Fruit fly (Drosophila melanogaster) whole organism, prepupa: ENCODE data around the gene CG14627.

ENCODE experiments used
- CG10631 ChIP-seq: fragments of 200-800 bp; sonication (Bioruptor generic); optimal IDR thresholded peaks from 2 replicates; lab custom pipeline; 2016; ENCODE audit warnings: missing biosample characterization, missing genetic modification characterization
- CG11294 ChIP-seq: fragments of 200-800 bp; sonication (Bioruptor generic); IDR thresholded peaks from 2 replicates; pipeline ENCODE4 v1.3.6; 2022; ENCODE audit warnings: missing biosample characterization, missing genetic modification characterization
- CG11762 ChIP-seq: fragments of 200-800 bp; sonication (Bioruptor generic); optimal IDR thresholded peaks from 3 replicates; lab custom pipeline; 2016; ENCODE audit warnings: missing biosample characterization, missing genetic modification characterization; ENCODE audit not compliant: insufficient read depth
- CG11902 ChIP-seq: fragments of 200-800 bp; sonication (Bioruptor generic); optimal IDR thresholded peaks from 3 replicates; lab custom pipeline; 2016; ENCODE audit warnings: missing biosample characterization, missing genetic modification characterization
- CG15336 ChIP-seq: fragments of 200-800 bp; sonication (Bioruptor generic); IDR thresholded peaks from 2 replicates; pipeline ENCODE4 v1.3.6; 2022; ENCODE audit warnings: missing biosample characterization, missing genetic modification characterization
- CG1621 ChIP-seq: fragments of 200-800 bp; sonication (Bioruptor generic); optimal IDR thresholded peaks from 3 replicates; lab custom pipeline; 2018; ENCODE audit warnings: missing biosample characterization, mild to moderate bottlenecking, missing genetic modification characterization
- CG16779 ChIP-seq: fragments of 200-800 bp; sonication (Bioruptor generic); optimal IDR thresholded peaks from 3 replicates; lab custom pipeline; 2017; ENCODE audit warnings: missing biosample characterization, mild to moderate bottlenecking, missing genetic modification characterization
- CG3032 ChIP-seq: fragments of 200-800 bp; optimal IDR thresholded peaks from 2 replicates; lab custom pipeline; 2019; ENCODE audit warnings: missing biosample characterization, mild to moderate bottlenecking, missing genetic modification characterization, moderate library complexity
- CG32006 ChIP-seq: fragments of 200-800 bp; sonication (Bioruptor generic); optimal IDR thresholded peaks from 3 replicates; lab custom pipeline; 2017; ENCODE audit warnings: missing biosample characterization, mild to moderate bottlenecking, missing genetic modification characterization
- CG3919 ChIP-seq: fragments of 200-800 bp; sonication (Bioruptor generic); optimal IDR thresholded peaks from 3 replicates; lab custom pipeline; 2016; ENCODE audit warnings: missing biosample characterization, missing genetic modification characterization
- CG4318 ChIP-seq: fragments of 200-800 bp; sonication (Bioruptor generic); optimal IDR thresholded peaks from 3 replicates; lab custom pipeline; 2017; ENCODE audit warnings: missing biosample characterization, mild to moderate bottlenecking, missing genetic modification characterization
- CG6163 ChIP-seq: fragments of 200-800 bp; sonication (Bioruptor generic); IDR thresholded peaks from 3 replicates; pipeline ENCODE4 v1.3.6; 2022; ENCODE audit warnings: missing biosample characterization, missing genetic modification characterization
- CG6276 ChIP-seq: fragments of 200-800 bp; sonication (Bioruptor generic); optimal IDR thresholded peaks from 2 replicates; lab custom pipeline; 2017; ENCODE audit warnings: missing biosample characterization, mild to moderate bottlenecking, missing genetic modification characterization
- CG6792 ChIP-seq: fragments of 200-800 bp; sonication (Bioruptor generic); optimal IDR thresholded peaks from 3 replicates; lab custom pipeline; 2016; ENCODE audit warnings: missing biosample characterization, missing genetic modification characterization
- CG6854 ChIP-seq: fragments of 200-800 bp; sonication (Bioruptor generic); optimal IDR thresholded peaks from 2 replicates; lab custom pipeline; 2017; ENCODE audit warnings: missing biosample characterization, mild to moderate bottlenecking, missing genetic modification characterization
- CG7368 ChIP-seq: fragments of 200-800 bp; sonication (Bioruptor generic); optimal IDR thresholded peaks from 3 replicates; lab custom pipeline; 2016; ENCODE audit warnings: missing biosample characterization, missing genetic modification characterization
- CG8119 ChIP-seq: fragments of 200-800 bp; sonication (Bioruptor generic); IDR thresholded peaks from 3 replicates; pipeline ENCODE4 v1.3.6; 2022; ENCODE audit warnings: missing biosample characterization, missing genetic modification characterization
- CG8319 ChIP-seq: fragments of 200-800 bp; sonication (Bioruptor generic); optimal IDR thresholded peaks from 3 replicates; lab custom pipeline; 2016; ENCODE audit warnings: missing biosample characterization, missing genetic modification characterization
- CG8632 ChIP-seq: fragments of 200-800 bp; sonication (Bioruptor generic); optimal IDR thresholded peaks from 3 replicates; lab custom pipeline; 2016; ENCODE audit warnings: missing biosample characterization, missing genetic modification characterization
- CG9139 ChIP-seq: fragments of 200-800 bp; sonication (Bioruptor generic); optimal IDR thresholded peaks from 3 replicates; lab custom pipeline; 2017; ENCODE audit warnings: missing biosample characterization, mild to moderate bottlenecking, missing genetic modification characterization
- Eip75B ChIP-seq: fragments of 200-800 bp; sonication (Bioruptor generic); optimal IDR thresholded peaks from 3 replicates; lab custom pipeline; 2016; ENCODE audit warnings: missing biosample characterization, missing genetic modification characterization
- Eip78C ChIP-seq: fragments of 200-800 bp; sonication (Bioruptor generic); peaks from one replicate; lab custom pipeline; 2016; ENCODE audit warnings: missing biosample characterization, missing genetic modification characterization
- Eip93F ChIP-seq: fragments of 200-800 bp; sonication (Bioruptor generic); optimal IDR thresholded peaks from 2 replicates; lab custom pipeline; 2016; ENCODE audit warnings: missing biosample characterization, mild to moderate bottlenecking, missing genetic modification characterization
- Ets96B ChIP-seq: fragments of 200-800 bp; optimal IDR thresholded peaks from 2 replicates; lab custom pipeline; 2019; ENCODE audit warnings: missing biosample characterization, mild to moderate bottlenecking, missing genetic modification characterization, moderate library complexity
- Gug ChIP-seq: fragments of 200-800 bp; sonication (Bioruptor generic); IDR thresholded peaks from 2 replicates; pipeline ENCODE4 v1.3.6; 2022; ENCODE audit warnings: missing biosample characterization, missing genetic modification characterization
- Hr38 ChIP-seq: sonication (Bioruptor generic); optimal IDR thresholded peaks from 2 replicates; lab custom pipeline; 2016; ENCODE audit warnings: missing biosample characterization, missing genetic modification characterization
- Hr39 ChIP-seq: fragments of 200-800 bp; sonication (Bioruptor generic); optimal IDR thresholded peaks from 2 replicates; lab custom pipeline; 2016; ENCODE audit warnings: missing biosample characterization, missing genetic modification characterization
- Hr4 ChIP-seq: fragments of 200-800 bp; sonication (Bioruptor generic); optimal IDR thresholded peaks from 3 replicates; lab custom pipeline; 2016; ENCODE audit warnings: missing biosample characterization, missing genetic modification characterization
- Lpt ChIP-seq: fragments of 200-800 bp; sonication (Bioruptor generic); optimal IDR thresholded peaks from 3 replicates; lab custom pipeline; 2016; ENCODE audit warnings: missing biosample characterization, missing genetic modification characterization
- Met ChIP-seq: fragments of 200-800 bp; sonication (Bioruptor generic); optimal IDR thresholded peaks from 3 replicates; lab custom pipeline; 2016; ENCODE audit warnings: missing biosample characterization, missing genetic modification characterization
- OdsH ChIP-seq: fragments of 200-800 bp; sonication (Bioruptor generic); optimal IDR thresholded peaks from 3 replicates; lab custom pipeline; 2016; ENCODE audit warnings: missing biosample characterization, missing genetic modification characterization
- Smox ChIP-seq: fragments of 200-800 bp; sonication (Bioruptor generic); optimal IDR thresholded peaks from 3 replicates; lab custom pipeline; 2016; ENCODE audit warnings: missing biosample characterization, missing genetic modification characterization
- Sox14 ChIP-seq: fragments of 200-800 bp; sonication (Bioruptor generic); optimal IDR thresholded peaks from 3 replicates; lab custom pipeline; 2016; ENCODE audit warnings: missing biosample characterization, missing genetic modification characterization
- achi ChIP-seq: fragments of 200-800 bp; sonication (Bioruptor generic); optimal IDR thresholded peaks from 3 replicates; lab custom pipeline; 2016; ENCODE audit warnings: missing biosample characterization, missing genetic modification characterization
- acj6 ChIP-seq: fragments of 200-800 bp; sonication (Bioruptor generic); optimal IDR thresholded peaks from 3 replicates; lab custom pipeline; 2016; ENCODE audit warnings: missing biosample characterization, missing genetic modification characterization
- cyc ChIP-seq: fragments of 200-800 bp; sonication (Bioruptor generic); optimal IDR thresholded peaks from 3 replicates; lab custom pipeline; 2016; ENCODE audit warnings: missing biosample characterization, missing genetic modification characterization
- eg ChIP-seq: fragments of 200-800 bp; sonication (Bioruptor generic); IDR thresholded peaks from 3 replicates; pipeline ENCODE4 v1.3.6; 2022; ENCODE audit warnings: missing biosample characterization, missing genetic modification characterization
- esn ChIP-seq: fragments of 200-800 bp; sonication (Bioruptor generic); optimal IDR thresholded peaks from 2 replicates; lab custom pipeline; 2016; ENCODE audit warnings: missing biosample characterization, mild to moderate bottlenecking, missing genetic modification characterization, moderate library complexity
- fd59A ChIP-seq: fragments of 200-800 bp; sonication (Bioruptor generic); optimal IDR thresholded peaks from 2 replicates; lab custom pipeline; 2017; ENCODE audit warnings: missing biosample characterization, mild to moderate bottlenecking, missing genetic modification characterization, missing genetic modification reagents
- fd85E ChIP-seq: fragments of 200-800 bp; sonication (Bioruptor generic); optimal IDR thresholded peaks from 3 replicates; lab custom pipeline; 2016; ENCODE audit warnings: missing biosample characterization, missing genetic modification characterization
- lz ChIP-seq: fragments of 200-800 bp; sonication (Bioruptor generic); optimal IDR thresholded peaks from 3 replicates; lab custom pipeline; 2016; ENCODE audit warnings: missing biosample characterization, missing genetic modification characterization
- net ChIP-seq: fragments of 200-800 bp; sonication (Bioruptor generic); optimal IDR thresholded peaks from 3 replicates; lab custom pipeline; 2016; ENCODE audit warnings: missing biosample characterization, missing genetic modification characterization
- salr ChIP-seq, 2 experiments: fragments of 200-800 bp; sonication (Bioruptor generic); optimal IDR thresholded peaks; 3 replicates each; lab custom pipeline; 2016 to 2018; ENCODE audit warnings: missing biosample characterization in 2 of 2, missing genetic modification characterization in 2 of 2, mild to moderate bottlenecking in 1 of 2
- spab ChIP-seq: fragments of 200-800 bp; sonication (Bioruptor generic); optimal IDR thresholded peaks from 2 replicates; lab custom pipeline; 2017; ENCODE audit warnings: missing biosample characterization, mild to moderate bottlenecking, missing genetic modification characterization, missing genetic modification reagents
- ss ChIP-seq, 2 experiments: fragments of 200-800 bp; sonication (Bioruptor generic); optimal IDR thresholded peaks; 2 replicates in 1 of 2; 3 replicates in 1 of 2; lab custom pipeline; 2017 to 2018; ENCODE audit warnings: mild to moderate bottlenecking in 2 of 2, missing biosample characterization in 2 of 2, missing genetic modification characterization in 2 of 2, moderate library complexity in 1 of 2
- svp ChIP-seq: fragments of 200-800 bp; sonication (Bioruptor generic); peaks from one replicate; lab custom pipeline; 2016; ENCODE audit warnings: missing biosample characterization, missing genetic modification characterization
- topi ChIP-seq: fragments of 200-800 bp; sonication (Bioruptor generic); optimal IDR thresholded peaks from 3 replicates; lab custom pipeline; 2016; ENCODE audit warnings: missing biosample characterization, missing genetic modification characterization
- vri ChIP-seq: fragments of 200-800 bp; sonication (Bioruptor generic); optimal IDR thresholded peaks from 3 replicates; lab custom pipeline; 2016; ENCODE audit warnings: missing biosample characterization, mild to moderate bottlenecking, missing genetic modification characterization

Gene CG14627

DNA sequence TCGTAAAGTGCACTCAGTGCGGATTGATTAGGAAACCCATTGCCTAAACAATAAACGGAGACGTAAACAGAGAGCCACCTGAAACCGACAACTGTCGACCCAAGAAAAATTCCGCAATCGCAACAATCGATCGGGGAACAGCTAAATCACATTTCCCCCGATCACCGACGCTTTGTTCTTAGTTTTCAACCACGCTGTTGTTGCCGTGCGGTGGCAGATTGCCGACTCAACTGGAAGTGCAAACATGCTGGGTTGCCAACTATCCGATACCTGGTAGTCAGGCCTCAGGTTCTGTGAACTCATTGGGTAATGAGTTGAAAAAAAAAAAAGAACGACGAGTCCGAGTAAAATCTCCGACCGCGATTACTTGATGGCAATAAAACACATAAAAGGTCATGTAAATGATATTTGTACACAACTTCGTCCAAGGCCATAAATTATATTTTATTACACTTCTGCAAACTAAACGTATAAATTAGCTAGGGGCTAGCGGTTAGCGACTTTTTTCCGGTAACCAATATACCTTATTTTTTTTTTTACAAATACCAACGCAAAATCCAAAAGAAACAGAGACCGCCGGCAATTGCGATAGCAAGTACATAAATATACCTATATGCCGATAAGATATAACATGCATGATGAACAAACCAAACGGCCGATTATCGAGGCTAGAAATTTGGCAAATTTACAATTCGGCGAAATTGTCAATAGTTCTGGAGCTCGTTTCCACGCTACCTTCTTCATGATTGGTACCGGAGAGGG is 11.1 kb upstream of the CG14627 start, which contains the start of gene CG11378:
Gene CG11378 (plus strand): TSS at position 712 of the 762 bp plus-strand sequence.
- TF ChIP-seq CG3919 (GFP tag; lab: Kevin White, UChicago) (no peak), svp (GFP tag; lab: Kevin White, UChicago) (peak; percentile 50), Eip78C (GFP tag; lab: Kevin White, UChicago) (peak; percentile 24)
- TF ChIP-seq, all 60 proteins: peak for 2

DNA sequence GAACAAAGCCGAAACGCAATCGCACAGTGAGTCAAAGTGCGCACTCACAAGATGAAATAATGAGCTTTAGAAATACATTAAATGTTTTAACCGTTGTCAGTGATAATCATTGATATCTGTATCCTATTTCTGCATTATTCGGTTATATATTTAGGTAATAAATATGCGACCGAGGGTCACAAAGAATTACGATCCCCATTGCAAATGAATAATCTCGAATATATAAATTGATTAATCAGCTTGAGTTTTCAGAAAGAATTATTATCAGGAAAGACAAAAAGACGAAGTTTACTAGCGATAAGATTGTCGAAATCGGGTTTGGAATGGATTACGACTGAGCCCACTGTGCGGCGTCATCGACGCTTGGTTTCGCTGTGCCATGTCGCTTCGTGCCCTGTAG is 10.4 kb upstream of the CG14627 start:
- TF ChIP-seq CG4318 (GFP tag; lab: Kevin White, UChicago) = no peak
- peak; percentile 49 for TF ChIP-seq cyc
- peak; percentile 37 for TF ChIP-seq Eip93F (GFP tag; lab: Kevin White, UChicago)
- no peak for TF ChIP-seq CG6163 (GFP tag; lab: Robert Waterston, UW)
- TF ChIP-seq Hr4 = peak; percentile 26
- peak; percentile 50 for TF ChIP-seq Hr39 (GFP tag; lab: Kevin White, UChicago)
- TF ChIP-seq CG32006 (GFP tag; lab: Kevin White, UChicago) = peak; percentile 54
- TF ChIP-seq Ets96B = peak; percentile 46
- no peak for TF ChIP-seq eg (GFP tag; lab: Robert Waterston, UW)
- TF ChIP-seq CG3032 (tag; lab: Kevin White, UChicago) = peak; percentile 40
- TF ChIP-seq salr (GFP tag; optimal IDR thresholded peaks at IDR 0.05; lab: Kevin White, UChicago) = peak in 1 of 2 experiments; percentile 19
- TF ChIP-seq CG6854 (GFP tag; lab: Kevin White, UChicago) = peak; percentile 30
- TF ChIP-seq vri (GFP tag; lab: Kevin White, UChicago) = peak; percentile 78
- TF ChIP-seq Lpt (GFP tag; lab: Kevin White, UChicago) = no peak
- peak; percentile 45 for TF ChIP-seq CG6792
- TF ChIP-seq acj6 (GFP tag; lab: Kevin White, UChicago) = peak; percentile 47
- peak; percentile 60 for TF ChIP-seq CG8632 (GFP tag; lab: Kevin White, UChicago)
- no peak for TF ChIP-seq CG1621
- peak; percentile 78 for TF ChIP-seq Eip78C (GFP tag; lab: Kevin White, UChicago)
- TF ChIP-seq CG16779 (tag; lab: Kevin White, UChicago) = peak; percentile 26
- 0 out of 3 replicates have a peak, but pooled peaks have one; percentile 27 for TF ChIP-seq CG8119 (GFP tag; lab: Robert Waterston, UW)
- peak; percentile 74 for TF ChIP-seq topi
- TF ChIP-seq achi (GFP tag; lab: Kevin White, UChicago) = peak; percentile 37
- peak; percentile 57 for TF ChIP-seq OdsH (GFP tag; lab: Kevin White, UChicago)
- no peak for TF ChIP-seq fd85E
- peak; percentile 19 for TF ChIP-seq CG9139 (GFP tag; lab: Kevin White, UChicago)
- TF ChIP-seq fd59A (GFP tag; lab: Kevin White, UChicago) = no peak
- TF ChIP-seq CG7368 (GFP tag; lab: Kevin White, UChicago) = peak; percentile 33
- TF ChIP-seq CG6276 (GFP tag; lab: Kevin White, UChicago) = peak; percentile 15
- peak; percentile 44 for TF ChIP-seq CG3919 (GFP tag; lab: Kevin White, UChicago)
- peak; percentile 59 for TF ChIP-seq Smox
- TF ChIP-seq net (GFP tag; lab: Kevin White, UChicago) = peak; percentile 35
- no peak for TF ChIP-seq Hr38 (GFP tag; lab: Kevin White, UChicago)
- no peak for TF ChIP-seq CG15336 (GFP tag; lab: Robert Waterston, UW)
- peak; percentile 58 for TF ChIP-seq lz (GFP tag; lab: Kevin White, UChicago)
- peak; percentile 30 for TF ChIP-seq CG11762 (GFP tag; lab: Kevin White, UChicago)
- peak; percentile 55 for TF ChIP-seq Sox14 (GFP tag; lab: Kevin White, UChicago)
- TF ChIP-seq CG11294 = no peak
- no peak for TF ChIP-seq Gug (GFP tag; lab: Robert Waterston, UW)
- peak; percentile 50 for TF ChIP-seq spab
- peak; percentile 70 for TF ChIP-seq esn (GFP tag; lab: Kevin White, UChicago)
- TF ChIP-seq CG8319 (GFP tag; lab: Kevin White, UChicago) = no peak
- peak; percentile 42 for TF ChIP-seq CG10631 (GFP tag; lab: Kevin White, UChicago)
- peak; percentile 30 for TF ChIP-seq CG11902 (GFP tag; lab: Kevin White, UChicago)
- TF ChIP-seq Eip75B (GFP tag; lab: Kevin White, UChicago) = peak; percentile 55
- peak; percentile 93 for TF ChIP-seq svp (GFP tag; lab: Kevin White, UChicago)
- peak; percentile 75 for TF ChIP-seq Met (GFP tag; lab: Kevin White, UChicago)
- TF ChIP-seq ss (GFP tag; optimal IDR thresholded peaks at IDR 0.05; lab: Kevin White, UChicago) = peak; percentile 48 to 69
